Fruit fly (Drosophila melanogaster) whole organism, embryonic: Measurements from ENCODE around the gene CG8952.
A peak's percentile ranks its signal among the peaks of the same experiment; 100 is the strongest.

Experiments
- ATbp ChIP-seq: fragments of 200-800 bp; sonication (Bioruptor generic); optimal IDR thresholded peaks from 2 replicates; lab custom pipeline; 2017; ENCODE audit warnings: missing biosample characterization, mild to moderate bottlenecking, missing genetic modification characterization, missing genetic modification reagents
- Adf1 ChIP-seq: fragments of 200-800 bp; sonication (Bioruptor generic); IDR thresholded peaks from 2 replicates; pipeline ENCODE4 v1.3.6; 2022; ENCODE audit warnings: missing biosample characterization, missing genetic modification characterization
- Antp ChIP-seq: fragments of 200-800 bp; sonication (Bioruptor generic); optimal IDR thresholded peaks from 3 replicates; lab custom pipeline; 2016; ENCODE audit warnings: missing biosample characterization, missing genetic modification characterization
- BEAF-32 ChIP-seq: fragments of 200-800 bp; sonication (Bioruptor generic); optimal IDR thresholded peaks from 3 replicates; lab custom pipeline; 2017; ENCODE audit warnings: missing biosample characterization, missing genetic modification characterization, mild to moderate bottlenecking, moderate library complexity, missing genetic modification reagents
- C15 ChIP-seq: fragments of 200-800 bp; sonication (Bioruptor generic); IDR thresholded peaks from 3 replicates; pipeline ENCODE4 v1.3.6; 2022; ENCODE audit warnings: missing biosample characterization, missing genetic modification characterization
- CG10147 ChIP-seq: fragments of 200-800 bp; sonication (Bioruptor generic); optimal IDR thresholded peaks from 2 replicates; lab custom pipeline; 2019; ENCODE audit warnings: missing biosample characterization, mild to moderate bottlenecking, missing genetic modification characterization, moderate library complexity
- CG10462 ChIP-seq: fragments of 200-800 bp; sonication (Bioruptor generic); optimal IDR thresholded peaks from 2 replicates; lab custom pipeline; 2016; ENCODE audit warnings: missing biosample characterization, missing genetic modification characterization
- CG11247 ChIP-seq: fragments of 200-800 bp; sonication (Bioruptor generic); IDR thresholded peaks from 2 replicates; pipeline ENCODE4 v1.3.6; 2022; ENCODE audit warnings: missing biosample characterization, missing genetic modification characterization
- CG13424 ChIP-seq: fragments of 200-800 bp; sonication (Bioruptor generic); optimal IDR thresholded peaks from 2 replicates; lab custom pipeline; 2019; ENCODE audit warnings: missing biosample characterization, mild to moderate bottlenecking, missing genetic modification characterization, moderate library complexity
- CG13894 ChIP-seq: fragments of 200-800 bp; sonication (Bioruptor generic); optimal IDR thresholded peaks from 3 replicates; lab custom pipeline; 2018; ENCODE audit warnings: missing biosample characterization, mild to moderate bottlenecking, missing genetic modification characterization, moderate library complexity
- CG14050 ChIP-seq: fragments of 200-800 bp; sonication (Bioruptor generic); IDR thresholded peaks from 3 replicates; pipeline ENCODE4 v1.3.6; 2022; ENCODE audit warnings: missing biosample characterization, missing genetic modification characterization
- CG17361 ChIP-seq: fragments of 200-800 bp; sonication (Bioruptor generic); IDR thresholded peaks from 3 replicates; pipeline ENCODE4 v1.3.6; 2022; ENCODE audit warnings: missing biosample characterization, missing genetic modification characterization
- CG18619 ChIP-seq: fragments of 200-800 bp; sonication (Bioruptor generic); optimal IDR thresholded peaks from 3 replicates; lab custom pipeline; 2017; ENCODE audit warnings: missing biosample characterization, mild to moderate bottlenecking, missing genetic modification characterization
- CG18764 ChIP-seq: fragments of 200-800 bp; sonication (Bioruptor generic); optimal IDR thresholded peaks from 3 replicates; lab custom pipeline; 2016; ENCODE audit warnings: missing biosample characterization, missing genetic modification characterization
- CG2116 ChIP-seq: fragments of 200-800 bp; sonication (Bioruptor generic); optimal IDR thresholded peaks from 3 replicates; lab custom pipeline; 2018; ENCODE audit warnings: missing biosample characterization, mild to moderate bottlenecking, missing genetic modification characterization
- CG2120 ChIP-seq: fragments of 200-800 bp; sonication (Bioruptor generic); optimal IDR thresholded peaks from 3 replicates; lab custom pipeline; 2016; ENCODE audit warnings: missing biosample characterization, missing genetic modification characterization
- CG3163 ChIP-seq: fragments of 200-800 bp; sonication (Bioruptor generic); optimal IDR thresholded peaks from 3 replicates; lab custom pipeline; 2016; ENCODE audit warnings: missing biosample characterization, missing genetic modification characterization
- CG32767 ChIP-seq: fragments of 200-800 bp; sonication (Bioruptor generic); IDR thresholded peaks from 2 replicates; pipeline ENCODE4 v1.3.6; 2022; ENCODE audit warnings: missing biosample characterization, missing genetic modification characterization
- CoRest ChIP-seq: fragments of 200-800 bp; sonication (Bioruptor generic); optimal IDR thresholded peaks from 3 replicates; lab custom pipeline; 2018; ENCODE audit warnings: missing biosample characterization, mild to moderate bottlenecking, missing genetic modification characterization, moderate library complexity
- Deaf1 ChIP-seq: fragments of 200-800 bp; optimal IDR thresholded peaks from 3 replicates; lab custom pipeline; 2019; ENCODE audit warnings: missing biosample characterization, mild to moderate bottlenecking, missing genetic modification characterization, moderate library complexity
- Doc3 ChIP-seq: fragments of 200-800 bp; sonication (Bioruptor generic); IDR thresholded peaks from 3 replicates; pipeline ENCODE4 v1.3.6; 2022; ENCODE audit warnings: missing biosample characterization, missing genetic modification characterization; ENCODE audit not compliant: partially characterized antibody
- Dp ChIP-seq: fragments of 200-800 bp; sonication (Bioruptor generic); optimal IDR thresholded peaks from 2 replicates; lab custom pipeline; 2018; ENCODE audit warnings: missing biosample characterization, mild to moderate bottlenecking, missing genetic modification characterization, moderate library complexity
- Eip74EF ChIP-seq, 2 experiments: fragments of 200-800 bp in 1 of 2; fragments of >200 bp in 1 of 2; sonication (Bioruptor generic) in 1 of 2; optimal IDR thresholded peaks; 2 replicates each; lab custom pipeline; 2017 to 2019; ENCODE audit warnings: missing biosample characterization in 2 of 2, missing genetic modification characterization in 2 of 2, mild to moderate bottlenecking in 1 of 2, moderate library complexity in 1 of 2
- Ets97D ChIP-seq: fragments of 200-800 bp; sonication (Bioruptor generic); optimal IDR thresholded peaks from 3 replicates; lab custom pipeline; 2016; ENCODE audit warnings: missing biosample characterization, missing genetic modification characterization
- HLH54F ChIP-seq: fragments of 200-800 bp; sonication (Bioruptor generic); optimal IDR thresholded peaks from 3 replicates; lab custom pipeline; 2016; ENCODE audit warnings: missing biosample characterization, missing genetic modification characterization
- Jarid2 ChIP-seq: fragments of 200-800 bp; sonication (Bioruptor generic); optimal IDR thresholded peaks from 3 replicates; lab custom pipeline; 2017; ENCODE audit warnings: mild to moderate bottlenecking, missing biosample characterization, missing genetic modification reagents, missing genetic modification characterization
- Lhr ChIP-seq: fragments of 200-800 bp; sonication (Bioruptor generic); optimal IDR thresholded peaks from 3 replicates; lab custom pipeline; 2017; ENCODE audit warnings: mild to moderate bottlenecking, missing biosample characterization, missing genetic modification reagents, missing genetic modification characterization
- Med ChIP-seq: fragments of 200-800 bp; sonication (Bioruptor generic); peaks from one replicate; lab custom pipeline; 2016; ENCODE audit warnings: missing biosample characterization, missing genetic modification characterization, mild to moderate bottlenecking, inconsistent platforms, moderate library complexity
- TFAM ChIP-seq: fragments of 200-800 bp; sonication (Bioruptor generic); optimal IDR thresholded peaks from 2 replicates; lab custom pipeline; 2017; ENCODE audit warnings: missing biosample characterization, missing genetic modification characterization, inconsistent platforms
- Trl ChIP-seq, 3 experiments: fragments of >200 bp in 2 of 3; fragments of 200-800 bp in 1 of 3; sonication (Bioruptor generic) in 1 of 3; optimal IDR thresholded peaks; 2 replicates in 1 of 3; 3 replicates in 2 of 3; lab custom pipeline; 2016 to 2017; ENCODE audit warnings: missing biosample characterization in 1 of 3, missing genetic modification characterization in 1 of 3
- amos ChIP-seq: fragments of 200-800 bp; sonication (Bioruptor generic); IDR thresholded peaks from 2 replicates; pipeline ENCODE4 v1.3.6; 2022; ENCODE audit warnings: missing biosample characterization, missing genetic modification characterization; ENCODE audit not compliant: partially characterized antibody
- bigmax ChIP-seq: fragments of 200-800 bp; sonication (Bioruptor generic); optimal IDR thresholded peaks from 2 replicates; lab custom pipeline; 2018; ENCODE audit warnings: missing biosample characterization, mild to moderate bottlenecking, missing genetic modification characterization
- ci ChIP-seq: fragments of 200-800 bp; sonication (Bioruptor generic); IDR thresholded peaks from 3 replicates; pipeline ENCODE4 v1.3.6; 2022; ENCODE audit warnings: missing biosample characterization, missing genetic modification characterization
- crp ChIP-seq, 2 experiments: fragments of 200-800 bp; sonication (Bioruptor generic); optimal IDR thresholded peaks; 2 replicates in 1 of 2; 3 replicates in 1 of 2; lab custom pipeline; 2017; ENCODE audit warnings: missing biosample characterization in 2 of 2, missing genetic modification characterization in 2 of 2, mild to moderate bottlenecking in 1 of 2, moderate library complexity in 1 of 2
- gem ChIP-seq: fragments of 200-800 bp; sonication (Bioruptor generic); optimal IDR thresholded peaks from 2 replicates; lab custom pipeline; 2019; ENCODE audit warnings: missing biosample characterization, mild to moderate bottlenecking, missing genetic modification characterization, moderate library complexity
- gfzf ChIP-seq: fragments of 200-800 bp; sonication (Bioruptor generic); optimal IDR thresholded peaks from 2 replicates; lab custom pipeline; 2016; ENCODE audit warnings: missing biosample characterization, mild to moderate bottlenecking, missing genetic modification characterization, moderate library complexity
- lbe ChIP-seq: fragments of 200-800 bp; sonication (Bioruptor generic); optimal IDR thresholded peaks from 2 replicates; lab custom pipeline; 2016; ENCODE audit warnings: missing biosample characterization, mild to moderate bottlenecking, missing genetic modification characterization
- lola ChIP-seq, 3 experiments: fragments of >200 bp in 2 of 3; fragments of 200-800 bp in 1 of 3; sonication (Bioruptor generic) in 1 of 3; optimal IDR thresholded peaks; 2 replicates each; lab custom pipeline; 2017 to 2019; ENCODE audit warnings: missing biosample characterization in 3 of 3, missing genetic modification characterization in 3 of 3, mild to moderate bottlenecking in 1 of 3, moderate library complexity in 1 of 3
- nerfin-1 ChIP-seq: fragments of 200-800 bp; sonication (Bioruptor generic); optimal IDR thresholded peaks from 3 replicates; lab custom pipeline; 2019; ENCODE audit warnings: missing biosample characterization, mild to moderate bottlenecking, missing genetic modification characterization, moderate library complexity
- nom ChIP-seq: fragments of 200-800 bp; sonication (Bioruptor generic); optimal IDR thresholded peaks from 2 replicates; lab custom pipeline; 2017; ENCODE audit warnings: missing biosample characterization, missing genetic modification characterization, mild to moderate bottlenecking, moderate library complexity, missing genetic modification reagents
- pzg ChIP-seq: fragments of 200-800 bp; sonication (Bioruptor generic); optimal IDR thresholded peaks from 3 replicates; lab custom pipeline; 2018; ENCODE audit warnings: missing biosample characterization, mild to moderate bottlenecking, missing genetic modification characterization, moderate library complexity
- rib ChIP-seq: fragments of 200-800 bp; sonication (Bioruptor generic); IDR thresholded peaks from 2 replicates; pipeline ENCODE4 v1.3.6; 2022; ENCODE audit warnings: missing biosample characterization, missing genetic modification characterization
- row ChIP-seq: fragments of 200-800 bp; sonication (Bioruptor generic); IDR thresholded peaks from 3 replicates; pipeline ENCODE4 v1.3.6; 2022; ENCODE audit warnings: missing biosample characterization, missing genetic modification characterization
- slp2 ChIP-seq: fragments of 200-800 bp; sonication (Bioruptor generic); optimal IDR thresholded peaks from 2 replicates; lab custom pipeline; 2016; ENCODE audit warnings: missing biosample characterization, missing genetic modification characterization
- sug ChIP-seq: fragments of 200-800 bp; optimal IDR thresholded peaks from 2 replicates; lab custom pipeline; 2019; ENCODE audit warnings: missing biosample characterization, mild to moderate bottlenecking, missing genetic modification characterization, moderate library complexity
- tap ChIP-seq: fragments of 200-800 bp; optimal IDR thresholded peaks from 3 replicates; lab custom pipeline; 2019; ENCODE audit warnings: missing biosample characterization, mild to moderate bottlenecking, missing genetic modification characterization, moderate library complexity
- z ChIP-seq: fragments of 200-800 bp; sonication (Bioruptor generic); IDR thresholded peaks from 3 replicates; pipeline ENCODE4 v1.3.6; 2022; ENCODE audit warnings: missing biosample characterization, missing genetic modification characterization

The CG8952 gene

DNA sequence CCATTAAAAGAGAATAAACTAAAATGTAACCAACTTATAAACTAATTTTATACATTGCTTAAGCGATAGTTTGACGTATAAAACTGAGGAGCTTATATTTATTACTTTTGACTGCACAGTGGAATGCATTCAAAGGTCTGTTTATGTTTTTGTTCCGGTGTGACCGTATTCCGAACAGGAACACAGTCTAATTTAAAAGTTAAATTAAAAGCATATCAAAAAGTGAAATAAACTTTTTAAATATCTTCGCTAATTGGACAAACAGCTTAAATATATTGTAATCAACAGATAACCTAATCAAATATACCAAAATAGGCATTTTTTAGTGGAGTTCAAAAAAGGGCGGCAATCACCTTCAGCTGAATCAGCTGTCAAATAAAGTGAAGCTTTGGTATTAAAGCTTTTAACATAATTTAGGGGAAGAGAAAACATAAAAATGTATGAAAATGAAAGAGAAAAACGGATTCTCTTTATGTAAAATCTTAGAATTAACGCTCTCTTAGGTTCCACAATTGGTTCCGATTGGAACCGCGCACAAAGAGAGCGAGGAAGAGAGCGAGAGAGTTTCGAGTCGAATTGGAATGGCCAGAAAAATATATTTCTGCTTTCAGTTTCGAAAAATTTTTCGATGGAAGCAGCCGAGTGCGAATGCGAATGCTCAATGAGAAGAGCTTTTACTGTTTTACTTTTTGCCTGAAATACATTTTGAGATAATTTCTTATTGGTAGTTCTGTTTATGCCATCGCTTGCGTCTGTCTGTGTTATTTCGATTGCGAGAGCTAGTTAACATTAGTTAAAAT lies 37.7 kb upstream of the CG8952 start, which contains the start of the genes PGRP-LE and sd (continued):
- TF ChIP-seq bigmax (GFP tag; lab: Kevin White, UChicago) (no peak), lola (GFP tag; optimal IDR thresholded peaks at IDR 0.05; lab: Kevin White, UChicago) (peak in 1 of 3 experiments; percentile 16), tap (tag; lab: Kevin White, UChicago) (no peak), row (GFP tag; lab: Robert Waterston, UW) (peak; percentile 32; the same call in 2 of the 3 replicates), sug (tag; lab: Kevin White, UChicago) (no peak), gem (peak; percentile 17), Trl (optimal IDR thresholded peaks at IDR 0.05; lab: Kevin White, UChicago) (peak; percentile 93 to 98), Trl (GFP tag; optimal IDR thresholded peaks at IDR 0.05; lab: Kevin White, UChicago) (no peak), Antp (GFP tag; lab: Kevin White, UChicago) (no peak), amos (peak; percentile 21; the same call in 1 of the 2 replicates), Doc3 (GFP tag; lab: Robert Waterston, UW) (0 out of 3 replicates have a peak, but pooled peaks have one; percentile 11), CoRest (peak; percentile 12), rib (0 out of 2 replicates have a peak, but pooled peaks have one; percentile 33), Jarid2 (GFP tag; lab: Kevin White, UChicago) (peak; percentile 78), gfzf (GFP tag; lab: Kevin White, UChicago) (peak; percentile 43), CG10462 (GFP tag; lab: Kevin White, UChicago) (no peak), CG3163 (GFP tag; lab: Kevin White, UChicago) (peak; percentile 98), lbe (GFP tag; lab: Kevin White, UChicago) (peak; percentile 79), crp (GFP tag; optimal IDR thresholded peaks at IDR 0.05; lab: Kevin White, UChicago) (peak in 1 of 2 experiments; percentile 82), CG14050 (GFP tag; lab: Robert Waterston, UW) (no peak), CG18764 (GFP tag; lab: Kevin White, UChicago) (no peak), slp2 (GFP tag; lab: Kevin White, UChicago) (no peak), nom (GFP tag; lab: Kevin White, UChicago) (peak; percentile 57), CG17361 (GFP tag; lab: Robert Waterston, UW) (no peak), Dp (peak; percentile 76), CG10147 (GFP tag; lab: Kevin White, UChicago) (peak; percentile 8), Med (GFP tag; lab: Kevin White, UChicago) (peak; percentile 69), CG2120 (GFP tag; lab: Kevin White, UChicago) (peak; percentile 16), Ets97D (peak; percentile 2), TFAM (GFP tag; lab: Kevin White, UChicago) (no peak), CG13424 (tag; lab: Kevin White, UChicago) (peak; percentile 2), CG13894 (tag; lab: Kevin White, UChicago) (peak; percentile 11), Adf1 (no peak; the same call in 1 of the 2 replicates), HLH54F (GFP tag; lab: Kevin White, UChicago) (no peak), BEAF-32 (GFP tag; lab: Kevin White, UChicago) (peak; percentile 34), CG32767 (GFP tag; lab: Robert Waterston, UW) (no peak), nerfin-1 (tag; lab: Kevin White, UChicago) (no peak), CG2116 (GFP tag; lab: Kevin White, UChicago) (no peak), pzg (GFP tag; lab: Kevin White, UChicago) (peak; percentile 16), ATbp (GFP tag; lab: Kevin White, UChicago) (no peak), z (GFP tag; lab: Robert Waterston, UW) (peak; percentile 77), ci (GFP tag; lab: Robert Waterston, UW) (peak; percentile 23; the same call in 1 of the 3 replicates), Lhr (GFP tag; lab: Kevin White, UChicago) (no peak), CG11247 (no peak), Eip74EF (GFP tag; optimal IDR thresholded peaks at IDR 0.05; lab: Kevin White, UChicago) (peak in 1 of 2 experiments; percentile 14), CG18619 (GFP tag; lab: Kevin White, UChicago) (no peak), C15 (GFP tag; lab: Robert Waterston, UW) (no peak), Deaf1 (tag; lab: Kevin White, UChicago) (peak; percentile 64)
